Fruit fly (Drosophila melanogaster): ENCODE data around the gene Sfp24Bb.
A peak's percentile ranks its signal among the peaks of the same experiment; 100 is the strongest.

Sfp24Bb gene

dm6 chr2L:3647521-3648172 is 21.9 kb downstream of the Sfp24Bb start (continued):
- TF ChIP-seq pum (GFP tag; optimal IDR thresholded peaks at IDR 0.05) (no peak), her (GFP tag; optimal IDR thresholded peaks at IDR 0.05) (no peak), CG12942 (GFP tag; optimal IDR thresholded peaks at IDR 0.05) (no peak), E2f1 (GFP tag; IDR thresholded peaks at IDR 0.05) (no peak), CG11723 (GFP tag; optimal IDR thresholded peaks at IDR 0.05) (peak; percentile 9), crol (GFP tag; IDR thresholded peaks at IDR 0.05) (no peak), ken (GFP tag; IDR thresholded peaks at IDR 0.05) (no peak), ci (GFP tag; IDR thresholded peaks at IDR 0.05) (0 out of 3 replicates have a peak, but pooled peaks have one; percentile 39), Usf (GFP tag; optimal IDR thresholded peaks at IDR 0.05) (no peak), D (optimal IDR thresholded peaks at IDR 0.05) (no peak), D (GFP tag; optimal IDR thresholded peaks at IDR 0.05) (peak; percentile 19), Hr78 (GFP tag; optimal IDR thresholded peaks at IDR 0.05) (peak in 1 of 2 experiments; percentile 47), gfzf (GFP tag; optimal IDR thresholded peaks at IDR 0.05) (no peak), Awh (GFP tag; IDR thresholded peaks at IDR 0.05) (no peak), CG1647 (GFP tag; optimal IDR thresholded peaks at IDR 0.05) (no peak), otp (GFP tag; IDR thresholded peaks at IDR 0.05) (no peak), CG15696 (tag; optimal IDR thresholded peaks at IDR 0.05) (no peak), stwl (tag; optimal IDR thresholded peaks at IDR 0.05) (no peak), yki (optimal IDR thresholded peaks at IDR 0.05) (no peak), salm (tag; optimal IDR thresholded peaks at IDR 0.05) (peak; percentile 7), kni (GFP tag; optimal IDR thresholded peaks at IDR 0.05) (no peak), lmd (GFP tag; IDR thresholded peaks at IDR 0.05) (no peak), CG17328 (GFP tag; IDR thresholded peaks at IDR 0.05) (peak; percentile 21; the same call in 1 of the 2 replicates), CG14965 (GFP tag; optimal IDR thresholded peaks at IDR 0.05; ENCODE audit: borderline replicate concordance) (no peak), Dbx (GFP tag; IDR thresholded peaks at IDR 0.05) (no peak), CG6683 (GFP tag; optimal IDR thresholded peaks at IDR 0.05) (no peak), Meics (GFP tag; optimal IDR thresholded peaks at IDR 0.05) (no peak), phol (tag; optimal IDR thresholded peaks at IDR 0.05) (no peak), hkb (optimal IDR thresholded peaks at IDR 0.05) (no peak), hkb (GFP tag; IDR thresholded peaks at IDR 0.05) (peak; percentile 22; the same call in 1 of the 2 replicates), CG4282 (GFP tag; optimal IDR thresholded peaks at IDR 0.05) (no peak), dmrt99B (tag; optimal IDR thresholded peaks at IDR 0.05) (peak; percentile 36), CG18011 (GFP tag; optimal IDR thresholded peaks at IDR 0.05) (no peak), CG4820 (GFP tag; optimal IDR thresholded peaks at IDR 0.05) (no peak), slou (GFP tag; optimal IDR thresholded peaks at IDR 0.05) (no peak), ro (GFP tag; IDR thresholded peaks at IDR 0.05) (no peak), CG10274 (GFP tag; optimal IDR thresholded peaks at IDR 0.05) (no peak), TFAM (GFP tag; optimal IDR thresholded peaks at IDR 0.05) (no peak), CG13775 (GFP tag; optimal IDR thresholded peaks at IDR 0.05) (no peak), cg (GFP tag; optimal IDR thresholded peaks at IDR 0.05) (no peak), al (GFP tag; IDR thresholded peaks at IDR 0.05) (no peak), CG32767 (GFP tag; IDR thresholded peaks at IDR 0.05) (0 out of 2 replicates have a peak, but pooled peaks have one; percentile 34), ssp (GFP tag; IDR thresholded peaks at IDR 0.05) (no peak), gsb-n (tag; optimal IDR thresholded peaks at IDR 0.05) (peak; percentile 47), CG4404 (GFP tag; IDR thresholded peaks at IDR 0.05) (no peak), CG34376 (GFP tag; optimal IDR thresholded peaks at IDR 0.05) (no peak), Ada2b (GFP tag; IDR thresholded peaks at IDR 0.05) (no peak), Ets65A (GFP tag) (no peak), CG6272 (GFP tag; IDR thresholded peaks at IDR 0.05) (no peak), MBD-R2 (GFP tag; IDR thresholded peaks at IDR 0.05) (no peak), Mes4 (GFP tag; optimal IDR thresholded peaks at IDR 0.05) (no peak), exex (tag; optimal IDR thresholded peaks at IDR 0.05) (no peak)

Measured in whole organism, embryonic.